Fruit fly (Drosophila melanogaster): ENCODE measurements around the gene CG7888.

The CG7888 gene

dm6 chr3L:11010410-11010827, 43.4 kb upstream of the CG7888 start (continued):
- TF ChIP-seq ac (GFP tag; optimal IDR thresholded peaks at IDR 0.05) = peak; percentile 49
- TF ChIP-seq CG34224 (GFP tag; IDR thresholded peaks at IDR 0.05; ENCODE audit: partially characterized antibody) = peak; percentile 47
- no peak for TF ChIP-seq CG33557 (GFP tag; optimal IDR thresholded peaks at IDR 0.05)
- TF ChIP-seq Stat92E (GFP tag; optimal IDR thresholded peaks at IDR 0.05) = peak in 1 of 3 experiments; percentile 8
- TF ChIP-seq CG32532 (GFP tag; IDR thresholded peaks at IDR 0.05) = peak; percentile 53; the same call in 1 of the 2 replicates
- peak; percentile 78 for TF ChIP-seq nmo (GFP tag; optimal IDR thresholded peaks at IDR 0.05)
- TF ChIP-seq HmgZ (tag; optimal IDR thresholded peaks at IDR 0.05) = peak; percentile 48
- 0 out of 3 replicates have a peak, but pooled peaks have one; percentile 63 for TF ChIP-seq so (GFP tag; IDR thresholded peaks at IDR 0.05)
- peak; percentile 83 for TF ChIP-seq kni (GFP tag; optimal IDR thresholded peaks at IDR 0.05)
- TF ChIP-seq sens (GFP tag) = peak; percentile 79
- TF ChIP-seq PHDP (tag; optimal IDR thresholded peaks at IDR 0.05) = peak; percentile 3
- peak in 1 of 2 experiments; percentile 96 for TF ChIP-seq bsh (GFP tag; optimal IDR thresholded peaks at IDR 0.05)
- TF ChIP-seq Dfd (GFP tag; optimal IDR thresholded peaks at IDR 0.05) = peak in 1 of 2 experiments; percentile 44
- TF ChIP-seq CG6813 (GFP tag; optimal IDR thresholded peaks at IDR 0.05) = no peak
- TF ChIP-seq CG5953 (GFP tag; IDR thresholded peaks at IDR 0.05) = no peak
- peak; percentile 25 for TF ChIP-seq ewg (GFP tag; optimal IDR thresholded peaks at IDR 0.05)
- no peak for TF ChIP-seq ab (GFP tag; optimal IDR thresholded peaks at IDR 0.05)
- no peak for TF ChIP-seq CG12769 (tag; optimal IDR thresholded peaks at IDR 0.05)
- no peak for TF ChIP-seq CG18599 (GFP tag; optimal IDR thresholded peaks at IDR 0.05)
- peak; percentile 40 for TF ChIP-seq NC2β (GFP tag; optimal IDR thresholded peaks at IDR 0.05)
- TF ChIP-seq hbn (GFP tag; IDR thresholded peaks at IDR 0.05; ENCODE audit: partially characterized antibody) = peak; percentile 45; the same call in 1 of the 2 replicates
- peak; percentile 80 for TF ChIP-seq CG4360 (GFP tag; IDR thresholded peaks at IDR 0.05)
- TF ChIP-seq klu (GFP tag; IDR thresholded peaks at IDR 0.05) = peak; percentile 48; the same call in 1 of the 2 replicates
- TF ChIP-seq CG8281 (tag; optimal IDR thresholded peaks at IDR 0.05) = no peak
- no peak for TF ChIP-seq fru (optimal IDR thresholded peaks at IDR 0.05)
- TF ChIP-seq Ets65A (GFP tag) = peak; percentile 38

- TF ChIP-seq Opbp (GFP tag; IDR thresholded peaks at IDR 0.05; ENCODE audit: partially characterized antibody) = peak; percentile 91; the same call in 2 of the 3 replicates
- TF ChIP-seq gcm (GFP tag; optimal IDR thresholded peaks at IDR 0.05) = no peak
- TF ChIP-seq bbx (GFP tag; IDR thresholded peaks at IDR 0.05; ENCODE audit: partially characterized antibody) = peak; percentile 94
- TF ChIP-seq exex (tag; optimal IDR thresholded peaks at IDR 0.05) = no peak
- TF ChIP-seq nmo (GFP tag; optimal IDR thresholded peaks at IDR 0.05) = peak; percentile 26
- peak; percentile 80 for TF ChIP-seq mld (GFP tag; IDR thresholded peaks at IDR 0.05; ENCODE audit: partially characterized antibody)
- peak; percentile 73; the same call in 1 of the 2 replicates for TF ChIP-seq CG42726 (GFP tag; IDR thresholded peaks at IDR 0.05; ENCODE audit: partially characterized antibody)
- TF ChIP-seq nerfin-1 (tag; optimal IDR thresholded peaks at IDR 0.05) = peak; percentile 100
- TF ChIP-seq ato (GFP tag; IDR thresholded peaks at IDR 0.05; ENCODE audit: partially characterized antibody) = peak; percentile 69
- no peak for TF ChIP-seq CG9876 (GFP tag; optimal IDR thresholded peaks at IDR 0.05)
- TF ChIP-seq vnd (GFP tag; IDR thresholded peaks at IDR 0.05; ENCODE audit: partially characterized antibody) = peak; percentile 30; the same call in 1 of the 3 replicates
- TF ChIP-seq Bgb (GFP tag; IDR thresholded peaks at IDR 0.05; ENCODE audit: partially characterized antibody) = peak; percentile 76; the same call in 1 of the 2 replicates
- 0 out of 3 replicates have a peak, but pooled peaks have one; percentile 10 for TF ChIP-seq dysf (GFP tag; IDR thresholded peaks at IDR 0.05)
- TF ChIP-seq D (optimal IDR thresholded peaks at IDR 0.05) = peak; percentile 54
- TF ChIP-seq D (GFP tag; optimal IDR thresholded peaks at IDR 0.05) = no peak
- peak; percentile 80; the same call in 2 of the 3 replicates for TF ChIP-seq CG7963 (GFP tag; IDR thresholded peaks at IDR 0.05; ENCODE audit: partially characterized antibody)
- no peak for TF ChIP-seq slp2 (GFP tag; optimal IDR thresholded peaks at IDR 0.05)
- peak; percentile 61; the same call in 1 of the 2 replicates for TF ChIP-seq nerfin-2 (GFP tag; IDR thresholded peaks at IDR 0.05; ENCODE audit: partially characterized antibody)
- TF ChIP-seq HLH4C (GFP tag; IDR thresholded peaks at IDR 0.05; ENCODE audit: partially characterized antibody) = peak; percentile 53; the same call in 2 of the 3 replicates
- TF ChIP-seq sd (tag; optimal IDR thresholded peaks at IDR 0.05) = peak; percentile 81
- TF ChIP-seq CG10431 (GFP tag; optimal IDR thresholded peaks at IDR 0.05) = no peak
- TF ChIP-seq pros (GFP tag; optimal IDR thresholded peaks at IDR 0.05) = peak; percentile 93
Observed at dm6 chr3L:11011610-11012202, 42.1 kb upstream of the CG7888 start.

All from whole organism, embryonic.